Worm (Caenorhabditis elegans): ENCODE results near the gene sec-22.

Gene sec-22

ce11 chrX:1025010-1025409 is 10.3 kb upstream of the sec-22 start, which contains the start of gene F55A4.3:
Gene F55A4.3, minus strand, starts transcription at chrX:1025110.
- TF ChIP-seq Y22D7AL.16 (tag; optimal IDR thresholded peaks at IDR 0.05), result no peak
- no peak for TF ChIP-seq ceh-30 (tag; optimal IDR thresholded peaks at IDR 0.05)
- TF ChIP-seq che-1 (tag; optimal IDR thresholded peaks at IDR 0.05), result no peak
- no peak for TF ChIP-seq hlh-30 (tag; optimal IDR thresholded peaks at IDR 0.05; ENCODE audit: insufficient read depth)
- no peak for TF ChIP-seq unc-86 (tag; optimal IDR thresholded peaks at IDR 0.05)

ce11 chrX:1026722-1027121 is 8.6 kb upstream of the sec-22 start:
- TF ChIP-seq elt-4 (tag; optimal IDR thresholded peaks at IDR 0.05), result no peak
- TF ChIP-seq che-1 (tag; optimal IDR thresholded peaks at IDR 0.05), result no peak
- TF ChIP-seq pha-4 (tag; optimal IDR thresholded peaks at IDR 0.05), result no peak
- no peak for TF ChIP-seq gmeb-2 (tag; optimal IDR thresholded peaks at IDR 0.05)
- no peak for TF ChIP-seq dve-1 (tag; optimal IDR thresholded peaks at IDR 0.05)
- TF ChIP-seq pax-1 (tag; optimal IDR thresholded peaks at IDR 0.05), result no peak
- no peak for TF ChIP-seq pag-3 (tag; optimal IDR thresholded peaks at IDR 0.05; ENCODE audit: borderline replicate concordance)
- TF ChIP-seq madf-2 (tag; optimal IDR thresholded peaks at IDR 0.05), result no peak

- TF ChIP-seq ceh-31 (tag; optimal IDR thresholded peaks at IDR 0.05) (no peak), ceh-19 (GFP tag; optimal IDR thresholded peaks at IDR 0.05) (no peak), ahr-1 (tag; optimal IDR thresholded peaks at IDR 0.05) (no peak), ceh-18 (tag; optimal IDR thresholded peaks at IDR 0.05) (no peak), hlh-15 (tag; optimal IDR thresholded peaks at IDR 0.05) (no peak), nhr-11 (tag; optimal IDR thresholded peaks at IDR 0.05) (no peak), ama-1 (optimal IDR thresholded peaks at IDR 0.05) (no peak), pha-2 (tag; optimal IDR thresholded peaks at IDR 0.05) (no peak), unc-86 (tag; optimal IDR thresholded peaks at IDR 0.05) (no peak), sdc-2 (tag; optimal IDR thresholded peaks at IDR 0.05) (no peak), fkh-6 (tag; optimal IDR thresholded peaks at IDR 0.05) (no peak), pqm-1 (tag; optimal IDR thresholded peaks at IDR 0.05) (no peak)
Observed at ce11 chrX:1027370-1027769, 8.0 kb upstream of the sec-22 start.

- TF ChIP-seq Y22D7AL.16 (tag; optimal IDR thresholded peaks at IDR 0.05) (no peak), tbx-2 (tag; optimal IDR thresholded peaks at IDR 0.05) (no peak), ama-1 (optimal IDR thresholded peaks at IDR 0.05) (no peak), nhr-232 (tag; optimal IDR thresholded peaks at IDR 0.05) (no peak), npax-4 (tag; optimal IDR thresholded peaks at IDR 0.05) (no peak), hlh-15 (tag; optimal IDR thresholded peaks at IDR 0.05) (no peak), hlh-13 (GFP tag; optimal IDR thresholded peaks at IDR 0.05) (no peak), hlh-30 (tag; optimal IDR thresholded peaks at IDR 0.05; ENCODE audit: insufficient read depth) (no peak), ceh-31 (tag; optimal IDR thresholded peaks at IDR 0.05) (no peak), sox-2 (GFP tag; IDR thresholded peaks at IDR 0.05) (no peak), dve-1 (tag; optimal IDR thresholded peaks at IDR 0.05) (no peak), odd-2 (tag; optimal IDR thresholded peaks at IDR 0.05) (no peak), ztf-16 (tag; optimal IDR thresholded peaks at IDR 0.05) (no peak), syd-9 (tag; optimal IDR thresholded peaks at IDR 0.05) (no peak), pha-4 (tag; optimal IDR thresholded peaks at IDR 0.05) (no peak), ceh-30 (tag; optimal IDR thresholded peaks at IDR 0.05) (no peak), hlh-8 (tag; optimal IDR thresholded peaks at IDR 0.05) (no peak)
Observed at ce11 chrX:1030867-1031266, 4.5 kb upstream of the sec-22 start.

ce11 chrX:1038347-1038746 is 3.0 kb downstream of the sec-22 start, which contains the start of gene F55A4.7:
Gene F55A4.7, minus strand, starts transcription at chrX:1038447.
- TF ChIP-seq fax-1 (tag; optimal IDR thresholded peaks at IDR 0.05), result no peak
- TF ChIP-seq tbx-2 (tag; optimal IDR thresholded peaks at IDR 0.05), result no peak
- TF ChIP-seq unc-55 (GFP tag; optimal IDR thresholded peaks at IDR 0.05), result no peak
- TF ChIP-seq pag-3 (tag; optimal IDR thresholded peaks at IDR 0.05; ENCODE audit: borderline replicate concordance), result no peak
- TF ChIP-seq Y22D7AL.16 (tag; optimal IDR thresholded peaks at IDR 0.05), result no peak
- no peak for TF ChIP-seq npax-4 (tag; optimal IDR thresholded peaks at IDR 0.05)
- TF ChIP-seq T23F11.4 (GFP tag; optimal IDR thresholded peaks at IDR 0.05), result no peak
- no peak for TF ChIP-seq C38D4.7 (GFP tag; optimal IDR thresholded peaks at IDR 0.05)
- TF ChIP-seq ceh-31 (tag; optimal IDR thresholded peaks at IDR 0.05), result no peak
- no peak for TF ChIP-seq dve-1 (tag; optimal IDR thresholded peaks at IDR 0.05)
- no peak for TF ChIP-seq sox-4 (tag; optimal IDR thresholded peaks at IDR 0.05)
- no peak for TF ChIP-seq ceh-34 (tag; optimal IDR thresholded peaks at IDR 0.05)
- TF ChIP-seq ceh-6 (GFP tag; optimal IDR thresholded peaks at IDR 0.05), result no peak
